Worm (Caenorhabditis elegans): Measurements from ENCODE around the gene unc-69.

Gene unc-69

ce11 chrIII:10314234-10314633 lies 4.5 kb upstream of the unc-69 start:
- TF ChIP-seq nfya-1 (tag; optimal IDR thresholded peaks at IDR 0.05) (no peak), elt-2 (tag; optimal IDR thresholded peaks at IDR 0.05) (peak; percentile 39)

- TF ChIP-seq pha-2 (tag; optimal IDR thresholded peaks at IDR 0.05) = no peak
- no peak for TF ChIP-seq K09A11.1 (tag; optimal IDR thresholded peaks at IDR 0.05; ENCODE audit: insufficient read depth)
- TF ChIP-seq Y22D7AL.16 (tag; optimal IDR thresholded peaks at IDR 0.05) = no peak
- no peak for TF ChIP-seq fkh-10 (GFP tag; optimal IDR thresholded peaks at IDR 0.05)
- TF ChIP-seq syd-9 (tag; optimal IDR thresholded peaks at IDR 0.05) = no peak
- no peak for TF ChIP-seq fax-1 (tag; optimal IDR thresholded peaks at IDR 0.05)
Observed at ce11 chrIII:10318062-10318609, 603 bp upstream of the unc-69 start, which contains the start of the genes unc-50 and ostf-4. Gene unc-50 (minus strand): TSS chrIII:10318162. Gene ostf-4 (minus strand): TSS chrIII:10318559.

- TF ChIP-seq sox-2 (GFP tag; IDR thresholded peaks at IDR 0.05) (no peak), zip-5 (tag; optimal IDR thresholded peaks at IDR 0.05) (no peak), hlh-8 (tag; optimal IDR thresholded peaks at IDR 0.05) (no peak), sox-4 (tag; optimal IDR thresholded peaks at IDR 0.05) (no peak), ets-4 (tag; optimal IDR thresholded peaks at IDR 0.05) (no peak), ceh-24 (tag; optimal IDR thresholded peaks at IDR 0.05) (no peak), ceh-19 (GFP tag; optimal IDR thresholded peaks at IDR 0.05) (no peak), ceh-48 (tag; optimal IDR thresholded peaks at IDR 0.05) (no peak), ceh-9 (tag; optimal IDR thresholded peaks at IDR 0.05) (no peak), pax-1 (tag; optimal IDR thresholded peaks at IDR 0.05) (no peak), unc-42 (tag; optimal IDR thresholded peaks at IDR 0.05) (no peak), rnt-1 (tag; optimal IDR thresholded peaks at IDR 0.05) (no peak), nfya-1 (tag; optimal IDR thresholded peaks at IDR 0.05) (no peak), T23F11.4 (GFP tag; optimal IDR thresholded peaks at IDR 0.05) (no peak), ceh-22 (tag; optimal IDR thresholded peaks at IDR 0.05) (no peak)
Observed at ce11 chrIII:10320788-10321187, 2.0 kb downstream of the unc-69 start, which contains the start of gene sas-7. Gene sas-7 (plus strand): TSS chrIII:10321019.

ce11 chrIII:10326327-10326726 lies 7.6 kb downstream of the unc-69 start:
- TF ChIP-seq tbx-7 (tag; optimal IDR thresholded peaks at IDR 0.05) = no peak
- TF ChIP-seq ets-4 (tag; optimal IDR thresholded peaks at IDR 0.05) = no peak
- no peak for TF ChIP-seq pha-4 (tag; optimal IDR thresholded peaks at IDR 0.05)

ce11 chrIII:10328565-10329541 lies 10.1 kb downstream of the unc-69 start:
- no peak for TF ChIP-seq pqm-1 (tag; optimal IDR thresholded peaks at IDR 0.05)
- TF ChIP-seq sox-2 (GFP tag; IDR thresholded peaks at IDR 0.05) = 0 out of 2 replicates have a peak, but pooled peaks have one; percentile 13
- TF ChIP-seq nfya-1 (tag; optimal IDR thresholded peaks at IDR 0.05) = peak; percentile 2

- TF ChIP-seq T23F11.4 (GFP tag; optimal IDR thresholded peaks at IDR 0.05) = no peak
- peak; percentile 52 for TF ChIP-seq elt-2 (tag; optimal IDR thresholded peaks at IDR 0.05)
Observed at ce11 chrIII:10329811-10330210, 11.1 kb downstream of the unc-69 start.

- TF ChIP-seq nhr-11 (tag; optimal IDR thresholded peaks at IDR 0.05) = no peak
- TF ChIP-seq ceh-14 (tag; optimal IDR thresholded peaks at IDR 0.05) = no peak
- TF ChIP-seq sox-4 (tag; optimal IDR thresholded peaks at IDR 0.05) = no peak
- no peak for TF ChIP-seq lin-11 (tag; optimal IDR thresholded peaks at IDR 0.05)
- no peak for TF ChIP-seq gmeb-2 (tag; optimal IDR thresholded peaks at IDR 0.05)
- no peak for TF ChIP-seq nfya-1 (tag; optimal IDR thresholded peaks at IDR 0.05)
- no peak for TF ChIP-seq mec-3 (tag; optimal IDR thresholded peaks at IDR 0.05; ENCODE audit: borderline replicate concordance)
- TF ChIP-seq hlh-8 (tag; optimal IDR thresholded peaks at IDR 0.05) = no peak
- TF ChIP-seq ceh-18 (tag; optimal IDR thresholded peaks at IDR 0.05) = no peak
- TF ChIP-seq T23F11.4 (GFP tag; optimal IDR thresholded peaks at IDR 0.05) = no peak
- no peak for TF ChIP-seq ceh-30 (tag; optimal IDR thresholded peaks at IDR 0.05)
- TF ChIP-seq dmd-4 (tag; optimal IDR thresholded peaks at IDR 0.05; ENCODE audit: borderline replicate concordance) = no peak
- no peak for TF ChIP-seq unc-3 (GFP tag; conservative IDR thresholded peaks at IDR 0.05)
- no peak for TF ChIP-seq unc-3 (tag; optimal IDR thresholded peaks at IDR 0.05)
- TF ChIP-seq che-1 (tag; optimal IDR thresholded peaks at IDR 0.05) = no peak
- no peak for TF ChIP-seq lim-6 (tag; optimal IDR thresholded peaks at IDR 0.05)
- TF ChIP-seq ets-4 (tag; optimal IDR thresholded peaks at IDR 0.05) = no peak
Observed at ce11 chrIII:10330372-10331062, 11.8 kb downstream of the unc-69 start, which contains the start of gene nex-2. Gene nex-2 (minus strand): TSS chrIII:10330422.
